Worm (Caenorhabditis elegans): ENCODE measurements around the gene C29E4.10.
"Not testable (repeated sequence)": the region's sequence is repeated elsewhere in the genome, so short reads cannot be mapped to it uniquely, and the experiment has no call there.

- not testable (repeated sequence) for TF ChIP-seq ztf-11 (tag; optimal IDR thresholded peaks at IDR 0.05); Y75B8A.6 (GFP tag; IDR thresholded peaks at IDR 0.05); fkh-10 (GFP tag; optimal IDR thresholded peaks at IDR 0.05); lin-13 (GFP tag; optimal IDR thresholded peaks at IDR 0.05); nhr-77 (tag; optimal IDR thresholded peaks at IDR 0.05); ama-1 (optimal IDR thresholded peaks at IDR 0.05); pha-4 (GFP tag; IDR thresholded peaks at IDR 0.05); pha-4 (tag; optimal IDR thresholded peaks at IDR 0.05)
Observed at ce11 chrIII:7958922-7959609, 21.4 kb downstream of the C29E4.10 start, which contains the start of gene F54H12.10.

Measured in whole organism, L4 larva.